Fruit fly (Drosophila melanogaster) whole organism, prepupa: ENCODE results near the gene Spn88Eb.

Experiments used
- CG11762 ChIP-seq: fragments of 200-800 bp; sonication (Bioruptor generic); optimal IDR thresholded peaks from 3 replicates; lab custom pipeline; 2016; ENCODE audit warnings: missing biosample characterization, missing genetic modification characterization; ENCODE audit not compliant: insufficient read depth
- svp ChIP-seq: fragments of 200-800 bp; sonication (Bioruptor generic); peaks from one replicate; lab custom pipeline; 2016; ENCODE audit warnings: missing biosample characterization, missing genetic modification characterization

- TF ChIP-seq svp (GFP tag; lab: Kevin White, UChicago) (no peak), CG11762 (GFP tag; lab: Kevin White, UChicago) (no peak)
Measured at dm6 chr3R:15249037-15249436, 40.5 kb upstream of the Spn88Eb start, which contains the start of gene Amt.
